Worm (Caenorhabditis elegans) whole organism, L4/young adult: ENCODE data around the gene cyp-35B2.

Experiments
- W03F9.2 ChIP-seq: fragments of 150-350 bp; optimal IDR thresholded peaks from 2 replicates; lab custom pipeline; 2014; ENCODE audit warnings: missing biosample characterization, missing genetic modification characterization
- dao-5 ChIP-seq: sonication (generic microtip); optimal IDR thresholded peaks from 2 replicates; lab custom pipeline; 2016; ENCODE audit warnings: missing genotype, missing genetic modification characterization, moderate library complexity, missing compliant biosample characterization
- him-1 ChIP-seq: sonication (generic microtip); optimal IDR thresholded peaks from 2 replicates; lab custom pipeline; 2016; ENCODE audit warnings: missing genotype, missing genetic modification reagents, missing genetic modification characterization, missing compliant biosample characterization

cyp-35B2 gene

ce11 chrV:3941860-3942259, at the start of gene cyp-35B2:
Gene cyp-35B2 (plus strand): TSS chrV:3942160.
- no peak for TF ChIP-seq him-1 (tag; lab: Kevin White, UChicago)
- no peak for TF ChIP-seq dao-5 (tag; lab: Kevin White, UChicago)
- no peak for TF ChIP-seq W03F9.2 (tag; lab: Kevin White, UChicago)

ce11 chrV:3892361-3892904, 49.5 kb upstream of the cyp-35B2 start, which contains the start of gene C17E7.4:
Gene C17E7.4 (plus strand): TSS chrV:3892854.
- TF ChIP-seq W03F9.2 (tag; lab: Kevin White, UChicago) (no peak), him-1 (tag; lab: Kevin White, UChicago) (no peak), dao-5 (tag; lab: Kevin White, UChicago) (no peak)

- TF ChIP-seq dao-5 (tag; lab: Kevin White, UChicago) (no peak), W03F9.2 (tag; lab: Kevin White, UChicago) (no peak), him-1 (tag; lab: Kevin White, UChicago) (no peak)
Observed at ce11 chrV:3894661-3895060, 47.3 kb upstream of the cyp-35B2 start, which contains the start of gene sre-9. Gene sre-9 (plus strand): TSS chrV:3894961.

- TF ChIP-seq dao-5 (tag; lab: Kevin White, UChicago): no peak
- TF ChIP-seq him-1 (tag; lab: Kevin White, UChicago): no peak
- no peak for TF ChIP-seq W03F9.2 (tag; lab: Kevin White, UChicago)
Observed at ce11 chrV:3896018-3896417, 45.9 kb upstream of the cyp-35B2 start.

- no peak for TF ChIP-seq him-1 (tag; lab: Kevin White, UChicago)
- no peak for TF ChIP-seq W03F9.2 (tag; lab: Kevin White, UChicago)
- no peak for TF ChIP-seq dao-5 (tag; lab: Kevin White, UChicago)
Observed at ce11 chrV:3900102-3900501, 41.9 kb upstream of the cyp-35B2 start, which contains the start of gene irld-22. Gene irld-22 (minus strand): TSS chrV:3900202.

- TF ChIP-seq W03F9.2 (tag; lab: Kevin White, UChicago) (no peak), dao-5 (tag; lab: Kevin White, UChicago) (no peak), him-1 (tag; lab: Kevin White, UChicago) (no peak)
Observed at ce11 chrV:3902458-3903157, 39.4 kb upstream of the cyp-35B2 start, which contains the start of the genes str-229 and srh-190. Gene str-229 (minus strand): TSS chrV:3902558. Gene srh-190 (plus strand): TSS chrV:3903107.

- TF ChIP-seq dao-5 (tag; lab: Kevin White, UChicago): no peak
Observed at ce11 chrV:3903424-3903823, 38.5 kb upstream of the cyp-35B2 start.

- no peak for TF ChIP-seq him-1 (tag; lab: Kevin White, UChicago)
- TF ChIP-seq dao-5 (tag; lab: Kevin White, UChicago): no peak
- no peak for TF ChIP-seq W03F9.2 (tag; lab: Kevin White, UChicago)
Observed at ce11 chrV:3905841-3906240, 36.1 kb upstream of the cyp-35B2 start, which contains the start of gene nhr-156. Gene nhr-156 (plus strand): TSS chrV:3906106.

ce11 chrV:3912472-3912871, 29.5 kb upstream of the cyp-35B2 start, which contains the start of gene srx-68:
Gene srx-68 (plus strand): TSS chrV:3912772.
- TF ChIP-seq W03F9.2 (tag; lab: Kevin White, UChicago) (no peak), dao-5 (tag; lab: Kevin White, UChicago) (no peak), him-1 (tag; lab: Kevin White, UChicago) (no peak)

ce11 chrV:3913131-3913530, 28.8 kb upstream of the cyp-35B2 start:
- TF ChIP-seq dao-5 (tag; lab: Kevin White, UChicago): no peak
- no peak for TF ChIP-seq W03F9.2 (tag; lab: Kevin White, UChicago)
- no peak for TF ChIP-seq him-1 (tag; lab: Kevin White, UChicago)

ce11 chrV:3916480-3916879, 25.5 kb upstream of the cyp-35B2 start, which contains the start of gene srx-67:
Gene srx-67 (plus strand): TSS chrV:3916780.
- no peak for TF ChIP-seq dao-5 (tag; lab: Kevin White, UChicago)
- TF ChIP-seq him-1 (tag; lab: Kevin White, UChicago): no peak
- no peak for TF ChIP-seq W03F9.2 (tag; lab: Kevin White, UChicago)

ce11 chrV:3919289-3919688, 22.7 kb upstream of the cyp-35B2 start, which contains the start of gene srx-66:
Gene srx-66 (plus strand): TSS chrV:3919589.
- TF ChIP-seq him-1 (tag; lab: Kevin White, UChicago) (no peak), W03F9.2 (tag; lab: Kevin White, UChicago) (no peak), dao-5 (tag; lab: Kevin White, UChicago) (no peak)

ce11 chrV:3921635-3922034, 20.3 kb upstream of the cyp-35B2 start, which contains the start of gene srx-65:
Gene srx-65 (plus strand): TSS chrV:3921935.
- no peak for TF ChIP-seq dao-5 (tag; lab: Kevin White, UChicago)
- no peak for TF ChIP-seq him-1 (tag; lab: Kevin White, UChicago)
- TF ChIP-seq W03F9.2 (tag; lab: Kevin White, UChicago): no peak
